Worm (Caenorhabditis elegans) whole organism, L1 larva: Measurements from ENCODE around the gene pgph-2.

Source experiments
- efl-1 ChIP-seq, 4 experiments: fragments of 150-350 bp; optimal IDR thresholded peaks in 3 of 4; peaks in 1 of 4; 1 replicate in 1 of 4; 2 replicates in 3 of 4; lab custom pipeline; 2014; ENCODE audit warnings: missing biosample characterization in 2 of 4, missing genetic modification characterization in 2 of 4, missing genetic modification reagents in 2 of 4
- fkh-10 ChIP-seq: sonication (generic microtip); optimal IDR thresholded peaks from 2 replicates; lab custom pipeline; 2017; ENCODE audit warnings: missing biosample characterization, missing genetic modification reagents, missing genetic modification characterization
- hlh-17 ChIP-seq: fragments of 200-800 bp; sonication (Bioruptor generic); optimal IDR thresholded peaks from 2 replicates; lab custom pipeline; 2018; ENCODE audit warnings: missing genetic modification characterization, mild to moderate bottlenecking, missing compliant biosample characterization, moderate library complexity, borderline replicate concordance
- jun-1 ChIP-seq: fragments of 150-350 bp; optimal IDR thresholded peaks from 2 replicates; lab custom pipeline; 2014; ENCODE audit warnings: missing biosample characterization, missing genetic modification reagents, missing genetic modification characterization
- nhr-237 ChIP-seq: fragments of 150-350 bp; optimal IDR thresholded peaks from 2 replicates; lab custom pipeline; 2014; ENCODE audit warnings: missing biosample characterization, missing genetic modification characterization
- snpc-4 ChIP-seq: fragments of 150-350 bp; optimal IDR thresholded peaks from 2 replicates; lab custom pipeline; 2014; ENCODE audit warnings: missing biosample characterization, missing genetic modification characterization

DNA sequence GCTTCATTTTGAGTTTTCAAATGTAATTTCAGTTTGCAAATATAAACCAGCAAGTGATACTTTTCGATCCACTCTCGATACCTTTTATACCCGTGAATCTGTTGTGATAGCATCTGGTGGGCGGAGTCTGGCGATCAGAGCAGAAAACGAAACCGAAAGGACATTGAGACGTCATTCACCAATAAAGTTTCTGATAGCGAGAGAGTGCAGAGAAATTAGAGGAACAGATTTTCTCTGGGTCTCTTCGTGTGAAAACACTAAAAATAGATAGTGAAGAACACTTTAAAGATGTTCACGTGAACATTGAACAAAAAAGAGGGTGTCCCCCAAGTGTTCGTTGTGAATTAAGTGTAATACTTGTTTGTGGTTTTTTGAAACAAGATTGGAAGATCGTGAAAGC is 1.1 kb upstream of the pgph-2 start, which contains the start of gene pgph-3:
- TF ChIP-seq nhr-237 (no peak), efl-1 (optimal IDR thresholded peaks at IDR 0.05; lab: Kevin White, UChicago) (peak; percentile 17 to 27), efl-1 (GFP tag; optimal IDR thresholded peaks at IDR 0.05 in 1 of 2; lab: Kevin White, UChicago) (no peak), fkh-10 (GFP tag; lab: Kevin White, UChicago) (no peak), jun-1 (no peak), hlh-17 (GFP tag; lab: Kevin White, UChicago) (no peak), snpc-4 (tag; lab: Kevin White, UChicago) (no peak)
